Worm (Caenorhabditis elegans): ENCODE data around the gene sod-1.
A peak's percentile ranks its signal among the peaks of the same experiment; 100 is the strongest.
"Not testable (repeated sequence)": the region's sequence is repeated elsewhere in the genome, so short reads cannot be mapped to it uniquely, and the experiment has no call there.

Gene sod-1

DNA sequence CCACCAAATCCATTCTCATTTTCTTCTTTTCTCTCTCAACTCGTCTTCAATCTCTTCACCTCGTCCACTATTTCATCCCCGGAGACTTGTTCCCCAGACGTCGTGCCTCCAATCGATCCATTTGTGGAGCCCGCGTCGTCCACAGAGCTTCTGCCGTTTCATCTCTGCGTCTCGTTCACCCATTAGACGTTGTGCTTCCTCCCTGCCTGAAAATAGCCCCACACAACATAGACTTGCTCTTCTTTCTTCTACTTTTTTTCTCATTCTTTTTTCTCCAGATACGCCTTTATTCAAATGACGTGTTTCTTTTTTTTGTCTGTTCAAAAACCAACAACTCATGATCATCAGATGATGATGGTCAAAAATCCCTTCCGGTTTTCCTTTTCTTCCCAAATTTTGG, 19.3 kb upstream of the sod-1 start:
- no peak for TF ChIP-seq alr-1 (tag; optimal IDR thresholded peaks at IDR 0.05)
- TF ChIP-seq fos-1 (tag; optimal IDR thresholded peaks at IDR 0.05): no peak
- peak; percentile 88 for TF ChIP-seq zag-1 (tag; optimal IDR thresholded peaks at IDR 0.05)
- TF ChIP-seq F13H6.1 (tag; optimal IDR thresholded peaks at IDR 0.05): peak; percentile 54
- TF ChIP-seq lsy-2 (tag; optimal IDR thresholded peaks at IDR 0.05): peak; percentile 32 to 75
- peak; percentile 34 for TF ChIP-seq lin-13 (GFP tag; optimal IDR thresholded peaks at IDR 0.05)
- no peak for TF ChIP-seq R02D3.7 (tag; optimal IDR thresholded peaks at IDR 0.05)
- no peak for TF ChIP-seq ama-1 (optimal IDR thresholded peaks at IDR 0.05)
- TF ChIP-seq sem-4 (tag; optimal IDR thresholded peaks at IDR 0.05): no peak
- peak; percentile 82 for TF ChIP-seq unc-55 (GFP tag; optimal IDR thresholded peaks at IDR 0.05)
- no peak for TF ChIP-seq mbf-1 (tag; optimal IDR thresholded peaks at IDR 0.05)
- TF ChIP-seq elt-3 (tag; optimal IDR thresholded peaks at IDR 0.05): no peak
- TF ChIP-seq mab-5 (tag; optimal IDR thresholded peaks at IDR 0.05): peak; percentile 24
- peak; percentile 42 for TF ChIP-seq lin-11 (tag; optimal IDR thresholded peaks at IDR 0.05)
- TF ChIP-seq crh-2 (tag; optimal IDR thresholded peaks at IDR 0.05): peak; percentile 75
- TF ChIP-seq C34F6.9 (tag; optimal IDR thresholded peaks at IDR 0.05): peak; percentile 83
- no peak for TF ChIP-seq skn-1 (tag; optimal IDR thresholded peaks at IDR 0.05)
- TF ChIP-seq snpc-4 (tag; optimal IDR thresholded peaks at IDR 0.05): peak; percentile 26
- peak; percentile 67 for TF ChIP-seq sma-9 (GFP tag; optimal IDR thresholded peaks at IDR 0.05)
- TF ChIP-seq sma-9 (tag; optimal IDR thresholded peaks at IDR 0.05): no peak
- no peak for TF ChIP-seq nhr-237 (tag; optimal IDR thresholded peaks at IDR 0.05)
- TF ChIP-seq unc-62 (GFP tag; optimal IDR thresholded peaks at IDR 0.05): peak; percentile 16
- TF ChIP-seq nhr-129 (tag; optimal IDR thresholded peaks at IDR 0.05): peak; percentile 61
- peak; percentile 77 for TF ChIP-seq Y55F3AM.14 (GFP tag; optimal IDR thresholded peaks at IDR 0.05)
- TF ChIP-seq nhr-12 (tag; optimal IDR thresholded peaks at IDR 0.05): no peak
- TF ChIP-seq blmp-1 (tag; optimal IDR thresholded peaks at IDR 0.05; ENCODE audit: insufficient read depth): no peak
- peak; percentile 40 for TF ChIP-seq ztf-4 (tag; optimal IDR thresholded peaks at IDR 0.05)
- TF ChIP-seq egl-27 (tag; optimal IDR thresholded peaks at IDR 0.05): peak; percentile 79
- TF ChIP-seq peb-1 (tag; optimal IDR thresholded peaks at IDR 0.05): no peak

DNA sequence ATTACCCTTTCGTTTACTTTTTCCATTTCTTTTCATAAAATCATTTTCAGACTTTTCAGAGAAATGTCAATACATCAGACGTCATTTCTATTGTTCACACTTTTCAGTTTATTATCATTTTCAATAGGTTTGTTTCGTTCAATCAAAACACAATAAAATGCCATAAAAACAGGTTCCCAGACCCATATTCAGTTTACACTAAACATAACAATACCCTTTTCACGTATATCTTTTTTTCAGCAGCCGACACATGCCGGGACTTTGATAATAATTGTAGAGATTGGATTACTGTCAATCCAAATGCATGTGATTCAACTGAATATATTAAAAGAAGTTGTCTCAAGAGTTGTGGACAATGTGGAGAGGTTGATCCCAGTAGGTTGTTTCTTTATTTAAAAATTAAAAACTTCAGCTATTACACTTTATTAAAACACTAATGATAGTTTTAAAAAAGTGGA, 16.2 kb upstream of the sod-1 start, which contains the start of gene C15F1.1:
Gene C15F1.1 (plus strand): TSS at position 51 of the 458 bp plus-strand sequence.
- TF ChIP-seq snpc-4 (tag; optimal IDR thresholded peaks at IDR 0.05) (peak; percentile 67), ama-1 (optimal IDR thresholded peaks at IDR 0.05) (no peak)

DNA sequence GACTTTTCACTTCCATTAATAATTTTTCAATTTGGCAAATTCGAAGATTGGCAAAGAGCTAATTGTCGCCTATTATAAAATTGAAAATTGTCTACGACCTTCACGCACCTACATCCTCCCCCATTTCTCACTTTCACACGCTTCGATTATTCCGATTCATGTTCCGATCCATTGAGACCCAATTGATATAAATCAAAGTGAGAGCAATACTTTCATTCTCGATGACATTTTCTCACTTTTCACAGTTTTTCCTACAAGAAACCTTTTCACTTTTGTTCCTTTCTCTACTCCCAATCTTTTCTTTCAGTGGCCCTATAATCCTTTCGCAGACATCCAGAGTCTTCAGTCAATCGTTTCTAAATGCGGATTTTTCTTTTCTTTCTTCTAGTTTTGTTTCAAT, 6.0 kb upstream of the sod-1 start, which contains the start of gene C15F1.2:
Gene C15F1.2 (plus strand): TSS at position 308 of the 400 bp plus-strand sequence.
- TF ChIP-seq sem-4 (tag; optimal IDR thresholded peaks at IDR 0.05): no peak
- TF ChIP-seq nhr-21 (tag; optimal IDR thresholded peaks at IDR 0.05): no peak
- no peak for TF ChIP-seq nhr-23 (tag; optimal IDR thresholded peaks at IDR 0.05)
- TF ChIP-seq ztf-1 (GFP tag; conservative IDR thresholded peaks at IDR 0.05): no peak
- no peak for TF ChIP-seq ztf-11 (tag; optimal IDR thresholded peaks at IDR 0.05)
- peak; percentile 34 for TF ChIP-seq blmp-1 (tag; optimal IDR thresholded peaks at IDR 0.05; ENCODE audit: insufficient read depth)

DNA sequence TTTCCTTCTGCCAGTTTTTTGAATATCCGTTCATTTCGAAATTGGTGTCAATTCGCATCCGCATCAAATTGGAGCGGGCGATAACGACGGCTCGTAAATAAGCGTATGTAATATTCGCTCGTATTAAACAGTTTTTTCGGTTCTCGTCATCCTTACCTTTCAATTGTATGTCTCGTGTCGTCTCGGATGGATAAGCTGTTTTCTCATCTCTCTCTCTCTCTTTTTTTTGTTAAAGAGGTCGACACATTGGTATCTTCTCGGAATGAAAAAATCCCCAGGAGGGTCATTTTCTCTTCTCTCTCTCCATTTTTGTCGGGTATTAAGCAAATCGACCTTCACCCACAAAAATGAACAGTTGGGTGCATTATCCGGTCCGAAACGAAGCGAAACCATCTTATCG, 5.2 kb upstream of the sod-1 start:
- TF ChIP-seq nhr-237 (tag; optimal IDR thresholded peaks at IDR 0.05): no peak
- TF ChIP-seq fos-1 (tag; optimal IDR thresholded peaks at IDR 0.05): no peak
- TF ChIP-seq Y55F3AM.14 (GFP tag; optimal IDR thresholded peaks at IDR 0.05): no peak
- no peak for TF ChIP-seq nhr-77 (tag; optimal IDR thresholded peaks at IDR 0.05)

DNA sequence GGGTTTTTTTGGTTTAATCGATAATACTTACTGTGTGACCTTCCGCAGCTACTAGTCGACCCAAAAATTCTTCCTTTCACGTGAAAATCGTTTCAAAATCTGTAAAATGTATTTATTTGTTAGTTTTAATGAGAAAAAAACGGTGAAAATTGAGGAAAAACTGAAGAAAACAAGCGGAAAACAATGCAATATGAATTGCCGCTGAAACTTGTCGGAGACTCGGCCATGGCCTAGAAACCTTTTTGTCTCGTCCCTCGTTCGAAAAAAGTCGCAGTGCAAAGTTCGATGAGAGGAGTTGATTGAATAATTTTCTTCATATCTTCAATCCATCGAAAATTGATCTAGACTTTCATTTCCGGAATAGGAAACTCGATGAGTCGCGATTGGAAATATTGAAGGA, 4.0 kb upstream of the sod-1 start, which contains the start of gene C15F1.8:
Gene C15F1.8 (minus strand): TSS at position 101 of the 400 bp plus-strand sequence.
- not testable (repeated sequence) for TF ChIP-seq nhr-77, ZK546.5, mbf-1 (tag; optimal IDR thresholded peaks at IDR 0.05)

Data from whole organism, L2 larva.